Fruit fly (Drosophila melanogaster) whole organism, embryonic: ENCODE measurements around the gene CG33124.

Source experiments
- Aef1 ChIP-seq: fragments of 200-800 bp; sonication (Bioruptor generic); IDR thresholded peaks from 3 replicates; pipeline ENCODE4 v1.3.6; 2022; ENCODE audit warnings: missing biosample characterization, missing genetic modification characterization
- Awh ChIP-seq: fragments of 200-800 bp; sonication (Bioruptor generic); IDR thresholded peaks from 2 replicates; pipeline ENCODE4, ENCODE4 v1.3.6; 2022; ENCODE audit warnings: missing biosample characterization, missing genetic modification characterization
- CG10267 ChIP-seq: fragments of 200-800 bp; sonication (Bioruptor generic); optimal IDR thresholded peaks from 2 replicates; lab custom pipeline; 2018; ENCODE audit warnings: missing biosample characterization, mild to moderate bottlenecking, missing genetic modification characterization, moderate library complexity
- CG10274 ChIP-seq: fragments of 200-800 bp; sonication (Bioruptor generic); optimal IDR thresholded peaks from 3 replicates; lab custom pipeline; 2017; ENCODE audit warnings: missing biosample characterization, mild to moderate bottlenecking, missing genetic modification characterization
- CG13894 ChIP-seq: fragments of 200-800 bp; sonication (Bioruptor generic); optimal IDR thresholded peaks from 3 replicates; lab custom pipeline; 2018; ENCODE audit warnings: missing biosample characterization, mild to moderate bottlenecking, missing genetic modification characterization, moderate library complexity
- CG15269 ChIP-seq: fragments of 200-800 bp; sonication (Bioruptor generic); optimal IDR thresholded peaks from 2 replicates; lab custom pipeline; 2018; ENCODE audit warnings: missing biosample characterization, mild to moderate bottlenecking, missing genetic modification characterization, moderate library complexity
- CG16779 ChIP-seq: fragments of 200-800 bp; sonication (Bioruptor generic); IDR thresholded peaks from 2 replicates; pipeline ENCODE4 v1.3.6; 2022; ENCODE audit warnings: missing biosample characterization, missing genetic modification characterization
- CG16863 ChIP-seq: fragments of 200-800 bp; sonication (Bioruptor generic); optimal IDR thresholded peaks from 3 replicates; lab custom pipeline; 2016; ENCODE audit warnings: missing biosample characterization, missing genetic modification characterization
- CG17328 ChIP-seq: fragments of 200-800 bp; sonication (Bioruptor generic); IDR thresholded peaks from 2 replicates; pipeline ENCODE4 v1.3.6; 2022; ENCODE audit warnings: missing biosample characterization, missing genetic modification characterization
- CG3163 ChIP-seq: fragments of 200-800 bp; sonication (Bioruptor generic); optimal IDR thresholded peaks from 3 replicates; lab custom pipeline; 2016; ENCODE audit warnings: missing biosample characterization, missing genetic modification characterization
- CG32767 ChIP-seq: fragments of 200-800 bp; sonication (Bioruptor generic); IDR thresholded peaks from 2 replicates; pipeline ENCODE4 v1.3.6; 2022; ENCODE audit warnings: missing biosample characterization, missing genetic modification characterization
- CG34376 ChIP-seq: fragments of 200-800 bp; sonication (Bioruptor generic); optimal IDR thresholded peaks from 2 replicates; lab custom pipeline; 2018; ENCODE audit warnings: missing biosample characterization, mild to moderate bottlenecking, missing genetic modification characterization
- CG5180 ChIP-seq: fragments of 200-800 bp; sonication (Bioruptor generic); optimal IDR thresholded peaks from 3 replicates; lab custom pipeline; 2017; ENCODE audit warnings: missing biosample characterization, missing genetic modification characterization, mild to moderate bottlenecking, moderate library complexity, missing genetic modification reagents
- CG5953 ChIP-seq: fragments of 200-800 bp; sonication (Bioruptor generic); IDR thresholded peaks from 2 replicates; pipeline ENCODE4 v1.3.6; 2022; ENCODE audit warnings: missing biosample characterization, missing genetic modification characterization
- CG7839 ChIP-seq: fragments of 200-800 bp; sonication (Bioruptor generic); optimal IDR thresholded peaks from 3 replicates; lab custom pipeline; 2018; ENCODE audit warnings: missing biosample characterization, mild to moderate bottlenecking, missing genetic modification characterization, moderate library complexity
- CG8290 ChIP-seq, 3 experiments: fragments of 200-800 bp; sonication (Bioruptor generic); optimal IDR thresholded peaks; 2 replicates each; lab custom pipeline; 2016 to 2019; ENCODE audit warnings: missing biosample characterization in 3 of 3, missing genetic modification characterization in 3 of 3, mild to moderate bottlenecking in 2 of 3, moderate library complexity in 1 of 3
- CG8388 ChIP-seq: fragments of 200-800 bp; sonication (Bioruptor generic); optimal IDR thresholded peaks from 2 replicates; lab custom pipeline; 2019; ENCODE audit warnings: missing biosample characterization, mild to moderate bottlenecking, missing genetic modification characterization, moderate library complexity
- CG9797 ChIP-seq: fragments of 200-800 bp; sonication (Bioruptor generic); optimal IDR thresholded peaks from 3 replicates; lab custom pipeline; 2018; ENCODE audit warnings: missing biosample characterization, mild to moderate bottlenecking, missing genetic modification characterization
- D19A ChIP-seq: fragments of 200-800 bp; optimal IDR thresholded peaks from 3 replicates; lab custom pipeline; 2019; ENCODE audit warnings: missing biosample characterization, mild to moderate bottlenecking, missing genetic modification characterization, moderate library complexity
- Dref ChIP-seq: fragments of 200-800 bp; sonication (Bioruptor generic); IDR thresholded peaks from 2 replicates; pipeline ENCODE4 v1.3.6; 2022; ENCODE audit warnings: missing biosample characterization, missing genetic modification characterization
- Hr3 ChIP-seq: fragments of 200-800 bp; sonication (Bioruptor generic); optimal IDR thresholded peaks from 3 replicates; lab custom pipeline; 2016; ENCODE audit warnings: missing biosample characterization, missing genetic modification characterization
- Med ChIP-seq: fragments of 200-800 bp; sonication (Bioruptor generic); peaks from one replicate; lab custom pipeline; 2016; ENCODE audit warnings: missing biosample characterization, missing genetic modification characterization, mild to moderate bottlenecking, inconsistent platforms, moderate library complexity
- Sin3A ChIP-seq: fragments of >200 bp; optimal IDR thresholded peaks from 2 replicates; lab custom pipeline; 2018
- TFAM ChIP-seq: fragments of 200-800 bp; sonication (Bioruptor generic); optimal IDR thresholded peaks from 2 replicates; lab custom pipeline; 2017; ENCODE audit warnings: missing biosample characterization, missing genetic modification characterization, inconsistent platforms
- az2 ChIP-seq: fragments of 200-800 bp; sonication (Bioruptor generic); optimal IDR thresholded peaks from 3 replicates; lab custom pipeline; 2016; ENCODE audit warnings: missing biosample characterization, missing genetic modification characterization
- bab2 ChIP-seq: fragments of 200-800 bp; sonication (Bioruptor generic); optimal IDR thresholded peaks from 2 replicates; lab custom pipeline; 2016; ENCODE audit warnings: missing biosample characterization, missing genetic modification characterization
- bigmax ChIP-seq: fragments of 200-800 bp; sonication (Bioruptor generic); optimal IDR thresholded peaks from 2 replicates; lab custom pipeline; 2018; ENCODE audit warnings: missing biosample characterization, mild to moderate bottlenecking, missing genetic modification characterization
- bsh ChIP-seq, 2 experiments: fragments of 200-800 bp; sonication (Bioruptor generic); optimal IDR thresholded peaks; 2 replicates each; lab custom pipeline; 2017 to 2018; ENCODE audit warnings: mild to moderate bottlenecking in 2 of 2, missing biosample characterization in 2 of 2, missing genetic modification characterization in 2 of 2, moderate library complexity in 1 of 2
- cg ChIP-seq: fragments of 200-800 bp; sonication (Bioruptor generic); optimal IDR thresholded peaks from 3 replicates; lab custom pipeline; 2019; ENCODE audit warnings: missing biosample characterization, mild to moderate bottlenecking, missing genetic modification characterization, moderate library complexity
- cwo ChIP-seq: fragments of 200-800 bp; sonication (Bioruptor generic); optimal IDR thresholded peaks from 3 replicates; lab custom pipeline; 2017; ENCODE audit warnings: missing biosample characterization, missing genetic modification characterization, mild to moderate bottlenecking, moderate library complexity, missing genetic modification reagents
- da ChIP-seq: fragments of 200-800 bp; sonication (Bioruptor generic); optimal IDR thresholded peaks from 2 replicates; lab custom pipeline; 2016; ENCODE audit warnings: missing biosample characterization, missing genetic modification characterization
- disco-r ChIP-seq: fragments of 200-800 bp; sonication (Bioruptor generic); optimal IDR thresholded peaks from 2 replicates; lab custom pipeline; 2016; ENCODE audit warnings: missing biosample characterization, missing genetic modification characterization
- en ChIP-seq: fragments of 200-800 bp; sonication (Bioruptor generic); optimal IDR thresholded peaks from 2 replicates; lab custom pipeline; 2016; ENCODE audit warnings: missing biosample characterization, missing genetic modification characterization
- fd102C ChIP-seq: fragments of 200-800 bp; sonication (Bioruptor generic); optimal IDR thresholded peaks from 2 replicates; lab custom pipeline; 2018; ENCODE audit warnings: missing biosample characterization, mild to moderate bottlenecking, missing genetic modification characterization, moderate library complexity
- gcm ChIP-seq: fragments of 200-800 bp; sonication (Bioruptor generic); optimal IDR thresholded peaks from 2 replicates; lab custom pipeline; 2019; ENCODE audit warnings: missing biosample characterization, mild to moderate bottlenecking, missing genetic modification characterization, moderate library complexity
- gfzf ChIP-seq: fragments of 200-800 bp; sonication (Bioruptor generic); optimal IDR thresholded peaks from 2 replicates; lab custom pipeline; 2016; ENCODE audit warnings: missing biosample characterization, mild to moderate bottlenecking, missing genetic modification characterization, moderate library complexity
- grau ChIP-seq: fragments of 200-800 bp; optimal IDR thresholded peaks from 3 replicates; lab custom pipeline; 2019; ENCODE audit warnings: missing biosample characterization, mild to moderate bottlenecking, missing genetic modification characterization, moderate library complexity
- gt ChIP-seq: fragments of 200-800 bp; sonication (Bioruptor generic); IDR thresholded peaks from 2 replicates; pipeline ENCODE4 v1.3.6; 2022; ENCODE audit warnings: missing biosample characterization, missing genetic modification characterization
- her ChIP-seq: fragments of 200-800 bp; sonication (Bioruptor generic); optimal IDR thresholded peaks from 2 replicates; lab custom pipeline; 2016; ENCODE audit warnings: missing biosample characterization, missing genetic modification characterization
- jumu ChIP-seq: fragments of 200-800 bp; sonication (Bioruptor generic); optimal IDR thresholded peaks from 3 replicates; lab custom pipeline; 2016; ENCODE audit warnings: missing biosample characterization, missing genetic modification characterization
- klu ChIP-seq: fragments of 200-800 bp; sonication (Bioruptor generic); IDR thresholded peaks from 2 replicates; pipeline ENCODE4 v1.3.6; 2022; ENCODE audit warnings: missing biosample characterization, missing genetic modification characterization
- pho ChIP-seq: fragments of 200-800 bp; sonication (Bioruptor generic); optimal IDR thresholded peaks from 2 replicates; lab custom pipeline; 2016; ENCODE audit warnings: missing biosample characterization, missing genetic modification characterization
- row ChIP-seq: fragments of 200-800 bp; sonication (Bioruptor generic); IDR thresholded peaks from 3 replicates; pipeline ENCODE4 v1.3.6; 2022; ENCODE audit warnings: missing biosample characterization, missing genetic modification characterization
- slou ChIP-seq: fragments of 200-800 bp; sonication (Bioruptor generic); optimal IDR thresholded peaks from 3 replicates; lab custom pipeline; 2016; ENCODE audit warnings: missing biosample characterization, missing genetic modification characterization
- sna ChIP-seq: fragments of 200-800 bp; sonication (Bioruptor generic); IDR thresholded peaks from 2 replicates; pipeline ENCODE4 v1.3.6; 2022; ENCODE audit warnings: missing biosample characterization, missing genetic modification characterization; ENCODE audit not compliant: partially characterized antibody
- sob ChIP-seq: fragments of 200-800 bp; sonication (Bioruptor generic); IDR thresholded peaks from 2 replicates; pipeline ENCODE4 v1.3.6; 2022; ENCODE audit warnings: missing biosample characterization, missing genetic modification characterization
- toy ChIP-seq: fragments of 200-800 bp; sonication (Bioruptor generic); IDR thresholded peaks from 2 replicates; pipeline ENCODE4 v1.3.6; 2022; ENCODE audit warnings: missing biosample characterization, missing genetic modification characterization
- ttk ChIP-seq: fragments of 200-800 bp; sonication (Bioruptor generic); IDR thresholded peaks from 2 replicates; pipeline ENCODE4 v2.1.2; 2022; ENCODE audit warnings: missing biosample characterization, missing genetic modification characterization
- usp ChIP-seq: fragments of >200 bp; optimal IDR thresholded peaks from 2 replicates; lab custom pipeline; 2017; ENCODE audit warnings: missing biosample characterization, missing genetic modification characterization
- zen2 ChIP-seq: fragments of 200-800 bp; sonication (Bioruptor generic); IDR thresholded peaks from 3 replicates; pipeline ENCODE4 v1.3.6; 2022; ENCODE audit warnings: missing biosample characterization, missing genetic modification characterization; ENCODE audit not compliant: partially characterized antibody

CG33124 gene

dm6 chr2L:2198613-2199432 lies 10.1 kb downstream of the CG33124 start (continued):
- TF ChIP-seq klu (GFP tag; lab: Robert Waterston, UW) (no peak), CG13894 (peak; percentile 95), CG16779 (GFP tag; lab: Robert Waterston, UW) (no peak), usp (GFP tag; lab: Kevin White, UChicago) (no peak), slou (GFP tag; lab: Kevin White, UChicago) (no peak), CG5953 (no peak), her (GFP tag; lab: Kevin White, UChicago) (peak; percentile 84), CG7839 (peak; percentile 89), sob (no peak), fd102C (no peak), CG32767 (GFP tag; lab: Robert Waterston, UW) (no peak), disco-r (peak; percentile 59), CG16863 (GFP tag; lab: Kevin White, UChicago) (peak; percentile 85), TFAM (peak; percentile 48), CG8290 (GFP tag; optimal IDR thresholded peaks at IDR 0.05; lab: Kevin White, UChicago) (peak; percentile 45), CG8290 (tag; optimal IDR thresholded peaks at IDR 0.05; lab: Kevin White, UChicago) (peak; percentile 4 to 88), CG9797 (peak; percentile 22), CG10267 (peak; percentile 77), cg (GFP tag; lab: Kevin White, UChicago) (peak; percentile 57), row (GFP tag; lab: Robert Waterston, UW) (no peak), toy (GFP tag; lab: Robert Waterston, UW) (no peak), gt (GFP tag; lab: Robert Waterston, UW) (no peak), CG10274 (GFP tag; lab: Kevin White, UChicago) (peak; percentile 50), sna (GFP tag; lab: Robert Waterston, UW) (no peak), bsh (GFP tag; optimal IDR thresholded peaks at IDR 0.05; lab: Kevin White, UChicago) (peak; percentile 96 to 97), Dref (GFP tag; lab: Robert Waterston, UW) (no peak), zen2 (GFP tag; lab: Robert Waterston, UW) (no peak), CG5180 (peak; percentile 43), bab2 (GFP tag; lab: Kevin White, UChicago) (peak; percentile 88), Awh (GFP tag; lab: Robert Waterston, UW) (no peak), D19A (tag; lab: Kevin White, UChicago) (peak; percentile 85), grau (tag; lab: Kevin White, UChicago) (peak; percentile 83), CG3163 (GFP tag; lab: Kevin White, UChicago) (peak; percentile 51), gfzf (GFP tag; lab: Kevin White, UChicago) (no peak), az2 (GFP tag; lab: Kevin White, UChicago) (peak; percentile 87), Aef1 (GFP tag; lab: Robert Waterston, UW) (no peak), en (GFP tag; lab: Kevin White, UChicago) (peak; percentile 82), CG34376 (GFP tag; lab: Kevin White, UChicago) (peak; percentile 71), CG17328 (GFP tag; lab: Robert Waterston, UW) (no peak), cwo (peak; percentile 90), jumu (peak; percentile 90), Med (GFP tag; lab: Kevin White, UChicago) (peak; percentile 98), Sin3A (lab: Kevin White, UChicago) (no peak), Hr3 (GFP tag; lab: Kevin White, UChicago) (peak; percentile 89), CG8388 (GFP tag; lab: Kevin White, UChicago) (peak; percentile 86), CG15269 (tag; lab: Kevin White, UChicago) (peak; percentile 82), pho (GFP tag; lab: Kevin White, UChicago) (peak; percentile 82), ttk (GFP tag; lab: Robert Waterston, UW) (no peak), da (GFP tag; lab: Kevin White, UChicago) (peak; percentile 63), gcm (GFP tag; lab: Kevin White, UChicago) (peak; percentile 49), bigmax (GFP tag; lab: Kevin White, UChicago) (no peak)
